Worm (Caenorhabditis elegans) whole organism, midembryonic: ENCODE data around the gene F42C5.6.

Experiments used
- flt-1 ChIP-seq: fragments of 200-800 bp; sonication (Bioruptor generic); IDR thresholded peaks from 2 replicates; pipeline ENCODE4 v1.3.6; 2022; ENCODE audit warnings: missing genetic modification characterization, missing compliant biosample characterization
- klf-2 ChIP-seq: fragments of 200-800 bp; sonication (Bioruptor generic); conservative IDR thresholded peaks from 2 replicates; pipeline ENCODE4 v1.3.6; 2022; ENCODE audit warnings: missing genetic modification reagents, missing genetic modification characterization, missing compliant biosample characterization
- ztf-29 ChIP-seq: fragments of 200-800 bp; sonication (Bioruptor generic); IDR thresholded peaks from 2 replicates; pipeline ENCODE4 v1.3.6; 2022; ENCODE audit warnings: missing genetic modification reagents, missing genetic modification characterization, missing compliant biosample characterization

- no peak for TF ChIP-seq ztf-29 (GFP tag; lab: Robert Waterston, UW)
- TF ChIP-seq klf-2 (GFP tag; lab: Robert Waterston, UW) = no peak
- TF ChIP-seq flt-1 (GFP tag; lab: Robert Waterston, UW) = no peak
Measured at ce11 chrIV:7309678-7310077, 804 bp upstream of the F42C5.6 start.
